Worm (Caenorhabditis elegans): ENCODE results near the gene rpi-1.

rpi-1 gene

DNA sequence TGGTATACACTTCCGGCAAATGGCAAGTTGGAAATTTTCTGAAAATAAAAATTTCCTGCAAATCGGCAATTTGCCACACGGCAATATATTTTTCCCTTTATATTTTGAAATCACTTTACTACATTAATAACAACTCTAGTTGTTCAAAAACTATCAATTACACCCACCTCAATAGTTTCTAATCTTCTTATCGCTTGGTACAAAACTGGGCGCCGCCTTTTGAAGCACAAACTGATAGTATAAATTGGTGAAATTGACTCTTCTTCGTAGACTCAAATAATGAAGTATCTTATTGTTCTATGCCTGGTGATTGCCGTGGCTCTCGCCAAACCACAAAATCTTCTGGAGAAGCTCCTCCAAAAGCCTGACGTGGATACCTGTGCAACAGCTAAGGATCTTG lies 18.9 kb upstream of the rpi-1 start, which contains the start of gene Y39G8B.9:
Gene Y39G8B.9, plus strand, starts transcription at position 269 of the 400 bp plus-strand sequence.
- no peak for TF ChIP-seq let-607 (tag; optimal IDR thresholded peaks at IDR 0.05)
- TF ChIP-seq nhr-80 (tag; optimal IDR thresholded peaks at IDR 0.05): peak; percentile 25

DNA sequence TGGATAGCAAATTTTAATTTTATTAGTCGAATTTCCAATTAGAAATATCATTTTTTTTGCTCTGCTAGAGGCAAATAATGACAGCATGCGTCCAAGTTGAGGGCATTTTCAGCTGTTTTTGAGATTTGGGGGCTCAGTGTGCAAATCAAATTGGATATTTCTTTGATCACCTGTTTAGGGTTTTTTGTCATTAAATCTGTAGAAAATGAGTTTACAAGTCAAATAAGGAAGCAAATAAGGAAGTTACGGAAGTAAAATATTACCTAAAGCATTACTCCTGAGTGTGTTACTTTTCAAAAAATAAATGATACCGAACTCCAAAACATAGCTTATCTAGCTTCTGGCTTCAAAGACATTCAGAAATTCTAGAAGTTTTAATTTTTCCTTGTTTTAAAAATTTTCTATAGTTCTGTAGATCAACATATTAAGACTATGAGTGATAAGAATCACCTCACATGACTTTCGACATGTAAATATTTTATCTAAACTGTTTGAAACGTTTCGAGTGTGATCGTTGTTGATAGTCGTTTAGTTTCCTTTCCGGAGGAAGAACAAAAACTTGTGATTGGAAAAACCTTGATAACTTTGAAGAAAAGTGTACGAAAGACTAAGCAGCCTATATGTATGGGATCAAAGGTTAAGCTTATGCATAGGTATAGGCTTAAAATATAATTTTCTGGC lies 17.8 kb upstream of the rpi-1 start, which contains the start of gene sre-48:
Gene sre-48, minus strand, starts transcription at position 51 of the 681 bp plus-strand sequence.
- no peak for TF ChIP-seq hlh-26 (GFP tag; conservative IDR thresholded peaks at IDR 0.05)
- no peak for TF ChIP-seq mel-28 (tag; optimal IDR thresholded peaks at IDR 0.05; ENCODE audit: borderline replicate concordance)

ce11 chrII:13977701-13978100 lies 15.5 kb upstream of the rpi-1 start:
- peak; percentile 31 for TF ChIP-seq rpc-1 (optimal IDR thresholded peaks at IDR 0.05)
- no peak for TF ChIP-seq rpc-1 (tag; optimal IDR thresholded peaks at IDR 0.05)
- TF ChIP-seq hsf-1 (GFP tag; IDR thresholded peaks at IDR 0.05): peak; percentile 93
- TF ChIP-seq ceh-27 (GFP tag; optimal IDR thresholded peaks at IDR 0.05): no peak

ce11 chrII:13976161-13976560 lies 13.9 kb upstream of the rpi-1 start, which contains the start of gene Y39G8B.2:
Y39G8B.2 (minus strand) TSS chrII:13976221.
- TF ChIP-seq F49E8.2 (tag; optimal IDR thresholded peaks at IDR 0.05; ENCODE audit: insufficient read depth) (no peak), mcd-1 (GFP tag; IDR thresholded peaks at IDR 0.05) (peak; percentile 96), nhr-27 (tag; optimal IDR thresholded peaks at IDR 0.05) (no peak), nfya-1 (tag; optimal IDR thresholded peaks at IDR 0.05; ENCODE audit: borderline replicate concordance, insufficient read depth) (no peak), B0261.1 (tag; optimal IDR thresholded peaks at IDR 0.05) (no peak), bed-1 (GFP tag; IDR thresholded peaks at IDR 0.05) (no peak), mel-28 (tag; optimal IDR thresholded peaks at IDR 0.05; ENCODE audit: borderline replicate concordance) (no peak), ceh-27 (GFP tag; optimal IDR thresholded peaks at IDR 0.05) (peak; percentile 79), T07F8.4 (tag; optimal IDR thresholded peaks at IDR 0.05) (no peak), Y95B8A.8 (GFP tag; IDR thresholded peaks at IDR 0.05) (no peak), hlh-12 (tag; optimal IDR thresholded peaks at IDR 0.05) (no peak), B0019.2 (GFP tag; conservative IDR thresholded peaks at IDR 0.05) (no peak), sdz-38 (tag; optimal IDR thresholded peaks at IDR 0.05) (no peak), lsl-1 (GFP tag; optimal IDR thresholded peaks at IDR 0.05) (no peak), lin-35 (GFP tag; optimal IDR thresholded peaks at IDR 0.05) (peak in 1 of 3 experiments; percentile 72), bed-2 (GFP tag; IDR thresholded peaks at IDR 0.05) (no peak), F52B5.7 (tag; optimal IDR thresholded peaks at IDR 0.05) (no peak), ztf-28 (GFP tag; IDR thresholded peaks at IDR 0.05) (no peak), K11D2.4 (GFP tag; IDR thresholded peaks at IDR 0.05) (peak; percentile 50; the same call in 1 of the 2 replicates), lag-1 (GFP tag; IDR thresholded peaks at IDR 0.05) (no peak), ztf-18 (tag; optimal IDR thresholded peaks at IDR 0.05) (no peak), nhr-80 (tag; optimal IDR thresholded peaks at IDR 0.05) (peak; percentile 74), rcor-1 (GFP tag; IDR thresholded peaks at IDR 0.05) (peak; percentile 47; the same call in 1 of the 2 replicates), sptf-2 (GFP tag; optimal IDR thresholded peaks at IDR 0.05) (no peak), tbx-9 (tag; optimal IDR thresholded peaks at IDR 0.05; ENCODE audit: borderline replicate concordance) (no peak), ztf-26 (tag; optimal IDR thresholded peaks at IDR 0.05) (no peak), pha-4 (tag; optimal IDR thresholded peaks at IDR 0.05) (peak; percentile 60), die-1 (tag; optimal IDR thresholded peaks at IDR 0.05) (no peak), lin-40 (tag; optimal IDR thresholded peaks at IDR 0.05) (no peak), tlf-1 (GFP tag; optimal IDR thresholded peaks at IDR 0.05) (no peak), madf-3 (GFP tag; IDR thresholded peaks at IDR 0.05) (no peak), xnd-1 (tag; optimal IDR thresholded peaks at IDR 0.05) (no peak), rec-8 (tag; optimal IDR thresholded peaks at IDR 0.05) (no peak), ztf-3 (GFP tag; optimal IDR thresholded peaks at IDR 0.05) (no peak), T26A5.8 (tag; optimal IDR thresholded peaks at IDR 0.05) (no peak), nhr-179 (tag; optimal IDR thresholded peaks at IDR 0.05) (no peak), rpc-1 (optimal IDR thresholded peaks at IDR 0.05) (no peak), rpc-1 (tag; optimal IDR thresholded peaks at IDR 0.05) (no peak)
